Worm (Caenorhabditis elegans): ENCODE data around the gene C01G5.5.

The C01G5.5 gene

DNA sequence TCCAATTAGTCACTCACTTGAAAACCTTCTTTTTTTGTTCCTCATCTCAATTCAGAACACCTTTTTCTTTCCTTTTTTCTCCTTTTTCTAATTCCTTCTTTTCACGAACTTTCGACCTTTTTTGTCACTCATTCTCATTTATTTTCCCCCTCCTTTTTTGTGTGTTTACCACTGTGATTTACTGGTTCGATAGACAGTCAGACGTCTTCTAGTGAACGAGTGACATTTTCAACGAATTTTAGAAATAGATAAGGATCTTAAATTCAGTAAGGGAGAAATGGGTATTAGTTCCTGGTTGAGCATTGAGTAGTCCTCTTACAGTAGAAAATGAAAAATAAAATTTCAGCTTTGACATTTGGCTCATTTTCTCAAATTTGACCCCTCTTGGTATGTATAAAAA is 32.5 kb upstream of the C01G5.5 start:
- TF ChIP-seq aptf-3 (GFP tag; IDR thresholded peaks at IDR 0.05): no peak
- no peak for TF ChIP-seq ztf-28 (GFP tag; IDR thresholded peaks at IDR 0.05)

DNA sequence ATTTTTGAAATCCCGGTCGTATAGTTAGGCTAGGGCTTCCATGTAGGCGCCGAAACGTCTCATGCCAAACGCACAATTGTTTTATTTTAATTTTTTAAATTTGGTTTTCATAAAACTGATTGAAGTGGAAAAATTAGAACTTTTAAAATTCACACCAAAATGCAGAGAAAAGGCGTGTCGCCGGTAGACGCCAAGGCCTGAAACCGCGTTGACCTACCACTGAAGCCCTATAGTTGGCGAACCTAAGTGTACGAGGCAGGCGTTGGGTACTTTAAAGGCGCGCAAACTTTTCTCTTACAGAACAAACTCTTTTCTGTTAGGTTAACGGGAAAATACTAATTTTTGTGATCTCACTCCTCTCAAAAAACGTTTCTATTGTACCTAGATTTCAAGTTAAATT is 31.1 kb upstream of the C01G5.5 start, which contains the start of gene Y73B6BL.44:
Y73B6BL.44 (plus strand) TSS at position 301 of the 400 bp plus-strand sequence.
- TF ChIP-seq zim-3 (tag; optimal IDR thresholded peaks at IDR 0.05): no peak
- no peak for TF ChIP-seq Y95B8A.8 (GFP tag; IDR thresholded peaks at IDR 0.05)
- no peak for TF ChIP-seq F52B5.7 (tag; optimal IDR thresholded peaks at IDR 0.05)
- no peak for TF ChIP-seq ztf-6 (GFP tag; IDR thresholded peaks at IDR 0.05)
- no peak for TF ChIP-seq hmg-20 (GFP tag; IDR thresholded peaks at IDR 0.05)
- no peak for TF ChIP-seq die-1 (tag; optimal IDR thresholded peaks at IDR 0.05)
- no peak for TF ChIP-seq ccch-3 (GFP tag; optimal IDR thresholded peaks at IDR 0.05)
- no peak for TF ChIP-seq snpc-1.3 (tag; optimal IDR thresholded peaks at IDR 0.05; ENCODE audit: insufficient read depth)
- no peak for TF ChIP-seq T07F8.4 (tag; optimal IDR thresholded peaks at IDR 0.05)
- no peak for TF ChIP-seq hlh-26 (GFP tag; conservative IDR thresholded peaks at IDR 0.05)
- no peak for TF ChIP-seq attf-5 (GFP tag; optimal IDR thresholded peaks at IDR 0.05)
- no peak for TF ChIP-seq pbrm-1 (GFP tag; IDR thresholded peaks at IDR 0.05)

DNA sequence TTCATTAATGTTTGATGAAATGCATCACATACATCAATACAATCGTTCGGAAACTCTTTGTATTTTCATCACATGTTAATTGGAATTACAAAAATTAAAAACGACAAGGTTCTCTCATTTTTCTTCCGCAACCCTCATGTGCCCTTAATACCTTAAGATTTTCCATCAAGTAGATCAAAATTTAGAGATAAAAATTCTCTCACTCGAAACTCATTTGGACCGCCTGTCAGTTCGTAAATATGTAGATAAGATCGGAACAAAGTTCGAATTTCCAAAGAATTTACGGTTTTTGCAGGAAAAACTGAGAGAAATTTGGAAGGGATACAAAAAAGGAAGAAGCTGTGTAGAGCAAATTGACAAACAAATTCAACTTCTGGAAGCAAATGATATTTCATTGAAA is 28.3 kb upstream of the C01G5.5 start:
- TF ChIP-seq lsl-1 (GFP tag; optimal IDR thresholded peaks at IDR 0.05) (no peak), dpff-1 (tag; optimal IDR thresholded peaks at IDR 0.05) (no peak), F23B12.7 (tag; optimal IDR thresholded peaks at IDR 0.05; ENCODE audit: insufficient read depth) (no peak), let-526 (GFP tag; IDR thresholded peaks at IDR 0.05) (no peak), chd-7 (tag; optimal IDR thresholded peaks at IDR 0.05) (no peak), ztf-6 (GFP tag; IDR thresholded peaks at IDR 0.05) (no peak), F57A8.1 (GFP tag; optimal IDR thresholded peaks at IDR 0.05) (no peak), ztf-28 (GFP tag; IDR thresholded peaks at IDR 0.05) (no peak), him-1 (tag; optimal IDR thresholded peaks at IDR 0.05) (no peak), mel-28 (tag; optimal IDR thresholded peaks at IDR 0.05; ENCODE audit: borderline replicate concordance) (no peak), ztf-3 (GFP tag; optimal IDR thresholded peaks at IDR 0.05) (no peak), rpc-1 (optimal IDR thresholded peaks at IDR 0.05) (no peak), rpc-1 (tag; optimal IDR thresholded peaks at IDR 0.05) (no peak), nfyb-1 (GFP tag; IDR thresholded peaks at IDR 0.05) (no peak), attf-5 (GFP tag; optimal IDR thresholded peaks at IDR 0.05) (no peak), mes-4 (tag; optimal IDR thresholded peaks at IDR 0.05) (no peak), lin-26 (GFP tag; IDR thresholded peaks at IDR 0.05) (no peak), nhr-120 (GFP tag; IDR thresholded peaks at IDR 0.05) (no peak), tlf-1 (GFP tag; optimal IDR thresholded peaks at IDR 0.05) (no peak), ceh-40 (GFP tag; IDR thresholded peaks at IDR 0.05) (no peak)

DNA sequence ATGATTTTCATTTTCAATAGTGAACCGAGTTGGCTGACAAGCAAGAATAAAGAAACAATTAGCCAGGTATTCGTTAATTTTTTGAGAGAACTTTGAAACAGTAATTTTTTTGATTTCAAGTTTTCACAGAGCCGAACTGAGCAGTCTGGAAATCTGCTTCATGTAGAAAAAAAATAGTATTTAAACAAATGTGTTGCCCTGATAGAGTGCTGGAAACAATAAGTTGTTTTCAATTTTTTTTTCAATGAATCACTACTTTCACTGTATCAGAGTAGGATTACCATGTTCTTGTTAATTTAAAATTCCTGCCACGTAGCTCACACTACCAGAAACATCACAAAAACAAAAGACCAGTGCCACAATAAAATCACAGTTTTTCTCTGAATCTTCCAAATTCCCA is 24.0 kb upstream of the C01G5.5 start:
- TF ChIP-seq attf-5 (GFP tag; optimal IDR thresholded peaks at IDR 0.05) (no peak), dpff-1 (tag; optimal IDR thresholded peaks at IDR 0.05) (no peak), madf-8 (GFP tag; conservative IDR thresholded peaks at IDR 0.05) (no peak), xnd-1 (tag; optimal IDR thresholded peaks at IDR 0.05) (no peak), B0019.2 (GFP tag; conservative IDR thresholded peaks at IDR 0.05) (no peak), madf-3 (GFP tag; IDR thresholded peaks at IDR 0.05) (no peak), ceh-91 (GFP tag; IDR thresholded peaks at IDR 0.05) (no peak), gei-17 (GFP tag; optimal IDR thresholded peaks at IDR 0.05) (no peak), T26A5.8 (tag; optimal IDR thresholded peaks at IDR 0.05) (no peak), lag-1 (GFP tag; IDR thresholded peaks at IDR 0.05) (no peak), Y67H2A.10 (GFP tag; conservative IDR thresholded peaks at IDR 0.05) (no peak), Y95B8A.8 (GFP tag; IDR thresholded peaks at IDR 0.05) (no peak)

Data from whole organism, young adult.